Worm (Caenorhabditis elegans) whole organism, early embryonic: ENCODE data around the gene Y41C4A.18.

ENCODE experiments used
- B0310.2 ChIP-seq: sonication (generic microtip); optimal IDR thresholded peaks from 2 replicates; lab custom pipeline; 2016; ENCODE audit warnings: mild to moderate bottlenecking, missing genetic modification characterization, missing compliant biosample characterization
- ama-1 ChIP-seq: fragments of 150-350 bp; optimal IDR thresholded peaks from 2 replicates; lab custom pipeline; 2014
- ceh-13 ChIP-seq: fragments of 200-800 bp; sonication (Bioruptor generic); optimal IDR thresholded peaks from 2 replicates; lab custom pipeline; 2018; ENCODE audit warnings: mild to moderate bottlenecking, missing genetic modification characterization, missing compliant biosample characterization
- hmg-4 ChIP-seq: fragments of 200-800 bp; sonication (Bioruptor generic); optimal IDR thresholded peaks from 2 replicates; lab custom pipeline; 2018; ENCODE audit warnings: mild to moderate bottlenecking, missing genetic modification characterization, missing compliant biosample characterization
- sea-1 ChIP-seq: fragments of 200-800 bp; sonication (Bioruptor generic); conservative IDR thresholded peaks from 2 replicates; pipeline ENCODE4 v1.3.6; 2022; ENCODE audit warnings: missing genetic modification characterization, missing compliant biosample characterization

- TF ChIP-seq hmg-4 (GFP tag; lab: Kevin White, UChicago) (no peak), ama-1 (no peak), B0310.2 (no peak), sea-1 (GFP tag; lab: Robert Waterston, UW) (no peak), ceh-13 (GFP tag; lab: Kevin White, UChicago) (no peak)
These were observed 46.6 kb upstream of the Y41C4A.18 start for ce11 chrIII:11683790-11684189.
